Worm (Caenorhabditis elegans) whole organism, L4 larva: ENCODE results near the gene bath-37.

ENCODE experiments used
- F10B5.3 ChIP-seq: sonication (generic microtip); optimal IDR thresholded peaks from 2 replicates; lab custom pipeline; 2016; ENCODE audit warnings: mild to moderate bottlenecking, missing genetic modification characterization, missing compliant biosample characterization
- R02D3.7 ChIP-seq: fragments of 150-350 bp; sonication (generic microtip); optimal IDR thresholded peaks from 3 replicates; lab custom pipeline; 2014; ENCODE audit warnings: missing biosample characterization, missing genetic modification characterization
- T20F7.1 ChIP-seq: fragments of 200-800 bp; sonication (Bioruptor generic); optimal IDR thresholded peaks from 2 replicates; lab custom pipeline; 2018; ENCODE audit warnings: mild to moderate bottlenecking, missing genetic modification characterization, missing compliant biosample characterization
- T26A8.4 ChIP-seq: fragments of 200-800 bp; sonication (Bioruptor generic); IDR thresholded peaks from 2 replicates; pipeline ENCODE4 v1.3.6; 2022; ENCODE audit warnings: missing genetic modification characterization, missing compliant biosample characterization
- Y105C5A.15 ChIP-seq: fragments of 200-800 bp; sonication (Bioruptor generic); IDR thresholded peaks from 2 replicates; pipeline ENCODE4 v1.3.6; 2022; ENCODE audit warnings: missing genetic modification characterization, missing compliant biosample characterization
- Y48G9A.11 ChIP-seq: fragments of 200-800 bp; sonication (Bioruptor generic); IDR thresholded peaks from 2 replicates; pipeline ENCODE4 v1.3.6; 2022; ENCODE audit warnings: missing genetic modification reagents, missing genetic modification characterization, missing compliant biosample characterization
- Y5F2A.4 ChIP-seq: fragments of 200-800 bp; sonication (Bioruptor generic); optimal IDR thresholded peaks from 2 replicates; lab custom pipeline; 2018; ENCODE audit warnings: mild to moderate bottlenecking, missing genetic modification characterization, missing compliant biosample characterization
- ZK546.5 ChIP-seq, 2 experiments: sonication (generic microtip); optimal IDR thresholded peaks; 2 replicates each; lab custom pipeline; 2017; ENCODE audit warnings: missing biosample characterization in 2 of 2, missing genetic modification characterization in 2 of 2
- aha-1 ChIP-seq: fragments of 150-350 bp; peaks from one replicate; lab custom pipeline; 2014; ENCODE audit warnings: missing biosample characterization, missing genetic modification characterization
- ceh-28 ChIP-seq: fragments of 150-350 bp; optimal IDR thresholded peaks from 2 replicates; lab custom pipeline; 2014; ENCODE audit warnings: missing biosample characterization, missing genetic modification reagents, missing genetic modification characterization
- ceh-44 ChIP-seq: fragments of 200-800 bp; sonication (Bioruptor generic); IDR thresholded peaks from 2 replicates; pipeline ENCODE4 v1.3.6; 2022; ENCODE audit warnings: missing genetic modification reagents, missing genetic modification characterization, missing compliant biosample characterization
- ceh-62 ChIP-seq: sonication (generic microtip); optimal IDR thresholded peaks from 2 replicates; lab custom pipeline; 2017; ENCODE audit warnings: missing biosample characterization, missing genetic modification characterization
- ceh-82 ChIP-seq: sonication (generic microtip); optimal IDR thresholded peaks from 2 replicates; lab custom pipeline; 2017; ENCODE audit warnings: missing biosample characterization, missing genetic modification characterization
- ces-1 ChIP-seq: fragments of 150-350 bp; sonication (generic microtip); optimal IDR thresholded peaks from 4 replicates; lab custom pipeline; 2014; ENCODE audit warnings: missing biosample characterization, missing genetic modification reagents, missing genetic modification characterization
- daf-12 ChIP-seq: fragments of 150-350 bp; optimal IDR thresholded peaks from 2 replicates; lab custom pipeline; 2014; ENCODE audit warnings: missing biosample characterization, missing genetic modification reagents, missing genetic modification characterization
- daf-16 ChIP-seq, 3 experiments: sonication (generic microtip); optimal IDR thresholded peaks; 2 replicates each; lab custom pipeline; 2016 to 2017; ENCODE audit warnings: missing genetic modification characterization in 3 of 3, missing genetic modification reagents in 3 of 3, mild to moderate bottlenecking in 2 of 3, missing compliant biosample characterization in 2 of 3, missing biosample characterization in 1 of 3, moderate library complexity in 1 of 3
- dmd-6 ChIP-seq: fragments of 200-800 bp; sonication (Bioruptor generic); IDR thresholded peaks from 2 replicates; pipeline ENCODE4 v1.3.6; 2022; ENCODE audit warnings: missing genetic modification reagents, missing genetic modification characterization, missing compliant biosample characterization
- dmd-8 ChIP-seq: fragments of 200-800 bp; sonication (Bioruptor generic); IDR thresholded peaks from 2 replicates; pipeline ENCODE4 v1.3.6; 2022; ENCODE audit warnings: missing genetic modification characterization, missing compliant biosample characterization
- dpl-1 ChIP-seq: fragments of 150-350 bp; optimal IDR thresholded peaks from 2 replicates; lab custom pipeline; 2014; ENCODE audit warnings: missing biosample characterization, missing genetic modification reagents, missing genetic modification characterization
- duxl-1 ChIP-seq: sonication (generic microtip); optimal IDR thresholded peaks from 2 replicates; lab custom pipeline; 2016; ENCODE audit warnings: mild to moderate bottlenecking, missing genetic modification characterization, moderate library complexity, missing compliant biosample characterization; ENCODE audit not compliant: poor library complexity
- dve-1 ChIP-seq: sonication (generic microtip); optimal IDR thresholded peaks from 2 replicates; lab custom pipeline; 2017; ENCODE audit warnings: antibody characterized with exemption, mild to moderate bottlenecking, missing genetic modification characterization, missing compliant biosample characterization; ENCODE audit not compliant: insufficient read depth
- egl-27 ChIP-seq: sonication (generic microtip); optimal IDR thresholded peaks from 3 replicates; lab custom pipeline; 2017; ENCODE audit warnings: missing biosample characterization, missing genetic modification reagents, missing genetic modification characterization
- egl-43 ChIP-seq: fragments of 200-800 bp; sonication (Bioruptor generic); IDR thresholded peaks from 2 replicates; pipeline ENCODE4 v1.3.6; 2022; ENCODE audit warnings: missing genetic modification reagents, missing genetic modification characterization, missing compliant biosample characterization
- fkh-10 ChIP-seq: fragments of 150-350 bp; optimal IDR thresholded peaks from 2 replicates; lab custom pipeline; 2014; ENCODE audit warnings: missing biosample characterization, missing genetic modification reagents, missing genetic modification characterization
- gei-8 ChIP-seq: fragments of 200-800 bp; sonication (Bioruptor generic); optimal IDR thresholded peaks from 2 replicates; lab custom pipeline; 2018; ENCODE audit warnings: mild to moderate bottlenecking, missing genetic modification characterization, missing compliant biosample characterization
- hif-1 ChIP-seq, 2 experiments: sonication (generic microtip); optimal IDR thresholded peaks; 2 replicates each; lab custom pipeline; 2016 to 2017; ENCODE audit warnings: missing compliant biosample characterization in 2 of 2, missing genetic modification characterization in 2 of 2, missing genetic modification reagents in 2 of 2, missing genotype in 2 of 2, mild to moderate bottlenecking in 1 of 2
- hlh-30 ChIP-seq: sonication (generic microtip); optimal IDR thresholded peaks from 2 replicates; lab custom pipeline; 2017; ENCODE audit warnings: antibody characterized with exemption, mild to moderate bottlenecking, missing genetic modification characterization, missing compliant biosample characterization; ENCODE audit not compliant: insufficient read depth
- jun-1 ChIP-seq: fragments of 150-350 bp; optimal IDR thresholded peaks from 2 replicates; lab custom pipeline; 2014; ENCODE audit warnings: missing biosample characterization, missing genetic modification reagents, missing genetic modification characterization
- lin-38 ChIP-seq: fragments of 200-800 bp; sonication (Bioruptor generic); IDR thresholded peaks from 2 replicates; pipeline ENCODE4 v1.3.6; 2022; ENCODE audit warnings: missing genetic modification reagents, missing genetic modification characterization, missing compliant biosample characterization
- lir-3 ChIP-seq: sonication (generic microtip); optimal IDR thresholded peaks from 2 replicates; lab custom pipeline; 2016; ENCODE audit warnings: mild to moderate bottlenecking, missing genetic modification characterization, missing compliant biosample characterization
- mdl-1 ChIP-seq, 2 experiments: fragments of 150-350 bp in 1 of 2; sonication (generic microtip) in 1 of 2; optimal IDR thresholded peaks; 2 replicates each; lab custom pipeline; 2014 to 2017; ENCODE audit warnings: missing biosample characterization in 2 of 2, missing genetic modification characterization in 2 of 2
- mep-1 ChIP-seq: fragments of 150-350 bp; sonication (generic microtip); optimal IDR thresholded peaks from 3 replicates; lab custom pipeline; 2014; ENCODE audit warnings: missing biosample characterization, missing genetic modification characterization
- nhr-10 ChIP-seq: fragments of 150-350 bp; optimal IDR thresholded peaks from 2 replicates; lab custom pipeline; 2014; ENCODE audit warnings: missing biosample characterization, missing genetic modification characterization
- nhr-102 ChIP-seq: sonication (generic microtip); optimal IDR thresholded peaks from 2 replicates; lab custom pipeline; 2016; ENCODE audit warnings: mild to moderate bottlenecking, missing genetic modification characterization, moderate library complexity, missing compliant biosample characterization
- nhr-28 ChIP-seq: fragments of 150-350 bp; optimal IDR thresholded peaks from 2 replicates; lab custom pipeline; 2014; ENCODE audit warnings: missing biosample characterization, missing genetic modification characterization
- nhr-41 ChIP-seq: fragments of 200-800 bp; sonication (Bioruptor generic); IDR thresholded peaks from 2 replicates; pipeline ENCODE4 v1.3.6; 2022; ENCODE audit warnings: missing genetic modification reagents, missing genetic modification characterization, missing compliant biosample characterization
- nhr-42 ChIP-seq: fragments of 200-800 bp; sonication (Bioruptor generic); IDR thresholded peaks from 2 replicates; pipeline ENCODE4 v1.3.6; 2022; ENCODE audit warnings: missing genetic modification characterization, missing compliant biosample characterization
- nhr-77 ChIP-seq: fragments of 150-350 bp; optimal IDR thresholded peaks from 2 replicates; lab custom pipeline; 2014; ENCODE audit warnings: missing biosample characterization, missing genetic modification characterization
- set-16 ChIP-seq: fragments of 200-800 bp; sonication (Bioruptor generic); IDR thresholded peaks from 2 replicates; pipeline ENCODE4 v1.3.6; 2022; ENCODE audit warnings: missing genetic modification reagents, missing genetic modification characterization, missing compliant biosample characterization
- spr-1 ChIP-seq: sonication (generic microtip); optimal IDR thresholded peaks from 2 replicates; lab custom pipeline; 2016; ENCODE audit warnings: mild to moderate bottlenecking, missing genetic modification characterization, missing compliant biosample characterization
- tag-97 ChIP-seq: fragments of 200-800 bp; sonication (Bioruptor generic); IDR thresholded peaks from 2 replicates; pipeline ENCODE4 v1.3.6; 2022; ENCODE audit warnings: missing genetic modification characterization, missing compliant biosample characterization
- tra-1 ChIP-seq: fragments of 200-800 bp; sonication (Bioruptor generic); IDR thresholded peaks from 2 replicates; pipeline ENCODE4 v1.3.6; 2022; ENCODE audit warnings: missing genetic modification reagents, missing genetic modification characterization, missing compliant biosample characterization
- unc-62 ChIP-seq, 3 experiments: fragments of 150-350 bp in 1 of 3; sonication (generic microtip); optimal IDR thresholded peaks in 2 of 3; peaks in 1 of 3; 1 replicate in 1 of 3; 2 replicates in 2 of 3; lab custom pipeline; 2014 to 2017; ENCODE audit warnings: missing biosample characterization in 3 of 3, missing genetic modification characterization in 3 of 3, missing genetic modification reagents in 3 of 3, missing genotype in 1 of 3
- zfp-2 ChIP-seq: sonication (generic microtip); optimal IDR thresholded peaks from 2 replicates; lab custom pipeline; 2016; ENCODE audit warnings: mild to moderate bottlenecking, missing genetic modification characterization, missing compliant biosample characterization
- ztf-11 ChIP-seq: fragments of 150-350 bp; optimal IDR thresholded peaks from 2 replicates; lab custom pipeline; 2014; ENCODE audit warnings: missing biosample characterization, missing genetic modification characterization

The bath-37 gene

ce11 chrIV:12032383-12032782 is 36.3 kb upstream of the bath-37 start (continued):
- TF ChIP-seq mep-1 (tag; lab: Kevin White, UChicago): peak; percentile 94
- no peak for TF ChIP-seq dmd-8 (GFP tag; lab: Robert Waterston, UW)
- TF ChIP-seq nhr-42 (GFP tag; lab: Robert Waterston, UW): peak; percentile 66; the same call in 1 of the 2 replicates
- no peak for TF ChIP-seq ceh-44 (GFP tag; lab: Robert Waterston, UW)
- TF ChIP-seq egl-27: no peak
- peak; percentile 98 for TF ChIP-seq hlh-30 (tag; lab: Kevin White, UChicago)
- no peak for TF ChIP-seq tag-97 (GFP tag; lab: Robert Waterston, UW)
- peak; percentile 20; the same call in 1 of the 2 replicates for TF ChIP-seq nhr-41
- peak; percentile 42 for TF ChIP-seq F10B5.3 (tag; lab: Kevin White, UChicago)
- TF ChIP-seq zfp-2 (tag; lab: Kevin White, UChicago): no peak
- TF ChIP-seq lir-3 (tag; lab: Kevin White, UChicago): no peak

DNA sequence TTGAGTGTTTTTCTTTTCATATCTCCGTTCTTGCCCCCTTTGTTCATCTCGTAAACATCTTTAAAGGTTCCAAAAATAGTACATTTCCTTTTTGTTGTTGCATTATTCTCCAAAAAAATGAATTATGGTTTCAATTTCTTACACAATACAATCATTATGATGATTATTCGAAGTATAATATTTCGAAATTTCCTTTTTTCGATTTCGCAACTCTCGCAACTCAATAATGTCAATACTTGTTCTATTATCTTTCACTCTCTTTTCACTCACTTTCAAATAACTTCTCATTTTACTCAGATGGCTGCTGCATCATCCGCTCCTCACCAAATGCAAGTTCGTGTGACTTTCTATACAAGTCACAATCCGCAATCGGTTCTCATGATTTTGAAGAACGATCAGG is 34.7 kb upstream of the bath-37 start, which contains the start of gene sqst-1:
sqst-1 (plus strand) TSS at position 298 of the 400 bp plus-strand sequence.
- peak; percentile 36 for TF ChIP-seq hlh-30 (tag; lab: Kevin White, UChicago)
- TF ChIP-seq ces-1: no peak
- no peak for TF ChIP-seq daf-16 (GFP tag; optimal IDR thresholded peaks at IDR 0.05; lab: Kevin White, UChicago)
- TF ChIP-seq daf-16 (tag; optimal IDR thresholded peaks at IDR 0.05; lab: Kevin White, UChicago): peak; percentile 20
- TF ChIP-seq nhr-77 (tag; lab: Kevin White, UChicago): peak; percentile 32
- no peak for TF ChIP-seq R02D3.7
- no peak for TF ChIP-seq daf-12 (tag; lab: Kevin White, UChicago)
- TF ChIP-seq dve-1: peak; percentile 40

DNA sequence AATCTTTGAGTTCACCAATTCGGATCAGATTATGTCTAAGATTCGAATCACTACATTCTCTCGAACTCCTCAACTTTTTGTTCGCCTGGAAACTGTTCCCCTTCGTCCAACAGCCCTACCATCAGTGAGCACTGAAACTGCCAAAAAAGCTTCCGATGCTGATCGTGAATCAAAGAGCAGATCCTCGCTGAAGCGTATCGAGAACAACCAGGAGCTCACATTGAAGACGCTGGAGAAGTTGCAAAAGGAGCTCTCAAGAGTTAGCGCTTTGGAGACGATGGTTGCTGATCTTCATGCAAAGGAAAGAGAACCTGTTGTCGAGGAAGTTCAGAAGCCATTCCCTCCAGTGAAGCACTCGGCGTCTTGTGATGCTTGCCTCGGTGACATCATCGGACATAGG is 33.9 kb upstream of the bath-37 start:
- no peak for TF ChIP-seq hif-1 (tag; optimal IDR thresholded peaks at IDR 0.05; lab: Kevin White, UChicago)
- peak; percentile 15 for TF ChIP-seq set-16 (GFP tag; lab: Robert Waterston, UW)
- TF ChIP-seq T26A8.4 (GFP tag; lab: Robert Waterston, UW): no peak
- no peak for TF ChIP-seq ceh-62
- no peak for TF ChIP-seq R02D3.7
- peak; percentile 34; the same call in 1 of the 2 replicates for TF ChIP-seq egl-43 (GFP tag; lab: Robert Waterston, UW)
- no peak for TF ChIP-seq dmd-8 (GFP tag; lab: Robert Waterston, UW)
- no peak for TF ChIP-seq dmd-6 (GFP tag; lab: Robert Waterston, UW)
- no peak for TF ChIP-seq ztf-11 (tag; lab: Kevin White, UChicago)
- no peak for TF ChIP-seq nhr-77 (tag; lab: Kevin White, UChicago)
- no peak for TF ChIP-seq duxl-1 (tag; lab: Kevin White, UChicago)
- no peak for TF ChIP-seq jun-1 (tag; lab: Kevin White, UChicago)
- peak; percentile 62 for TF ChIP-seq aha-1
- TF ChIP-seq ceh-28: no peak

- no peak for TF ChIP-seq dpl-1 (GFP tag; lab: Kevin White, UChicago)
- TF ChIP-seq nhr-28 (tag; lab: Kevin White, UChicago): no peak
- peak; percentile 39 for TF ChIP-seq Y5F2A.4 (GFP tag; lab: Kevin White, UChicago)
- TF ChIP-seq aha-1: peak; percentile 94
- no peak for TF ChIP-seq spr-1
- TF ChIP-seq ZK546.5 (tag; optimal IDR thresholded peaks at IDR 0.05; lab: Kevin White, UChicago): no peak
- no peak for TF ChIP-seq tra-1 (GFP tag; lab: Robert Waterston, UW)
- TF ChIP-seq Y105C5A.15 (GFP tag; lab: Robert Waterston, UW): no peak
- no peak for TF ChIP-seq unc-62 (GFP tag; optimal IDR thresholded peaks at IDR 0.05 in 1 of 2; lab: Kevin White, UChicago)
- no peak for TF ChIP-seq unc-62 (tag; optimal IDR thresholded peaks at IDR 0.05; lab: Kevin White, UChicago)
- no peak for TF ChIP-seq Y48G9A.11 (GFP tag; lab: Robert Waterston, UW)
- TF ChIP-seq fkh-10: no peak
- TF ChIP-seq ceh-44 (GFP tag; lab: Robert Waterston, UW): no peak
- TF ChIP-seq nhr-102 (tag; lab: Kevin White, UChicago): peak; percentile 0
- no peak for TF ChIP-seq mdl-1 (tag; optimal IDR thresholded peaks at IDR 0.05; lab: Kevin White, UChicago)
- TF ChIP-seq ceh-82: no peak
- TF ChIP-seq daf-12 (tag; lab: Kevin White, UChicago): no peak
- no peak for TF ChIP-seq T20F7.1 (GFP tag; lab: Kevin White, UChicago)
- TF ChIP-seq nhr-10 (tag; lab: Kevin White, UChicago): no peak
- no peak for TF ChIP-seq jun-1 (tag; lab: Kevin White, UChicago)
- no peak for TF ChIP-seq lin-38 (GFP tag; lab: Robert Waterston, UW)
- TF ChIP-seq gei-8 (GFP tag; lab: Kevin White, UChicago): no peak
- TF ChIP-seq, all 104 proteins: peak for 3
Observed at ce11 chrIV:12035422-12035821, 33.3 kb upstream of the bath-37 start.
